Fruit fly (Drosophila melanogaster) whole organism, embryonic: Measurements from ENCODE around the gene ct.
"Not testable (repeated sequence)": the region's sequence is repeated elsewhere in the genome, so short reads cannot be mapped to it uniquely, and the experiment has no call there.

Experiments
- Ada2b ChIP-seq: fragments of 200-800 bp; sonication (Bioruptor generic); IDR thresholded peaks from 2 replicates; pipeline ENCODE4 v1.3.6; 2022; ENCODE audit warnings: missing biosample characterization, missing genetic modification characterization
- BtbVII ChIP-seq: fragments of 200-800 bp; sonication (Bioruptor generic); optimal IDR thresholded peaks from 3 replicates; lab custom pipeline; 2017; ENCODE audit warnings: missing biosample characterization, mild to moderate bottlenecking, missing genetic modification characterization
- CG10267 ChIP-seq: fragments of 200-800 bp; sonication (Bioruptor generic); optimal IDR thresholded peaks from 2 replicates; lab custom pipeline; 2018; ENCODE audit warnings: missing biosample characterization, mild to moderate bottlenecking, missing genetic modification characterization, moderate library complexity
- CG11093 ChIP-seq: fragments of 200-800 bp; sonication (Bioruptor generic); IDR thresholded peaks from 3 replicates; pipeline ENCODE4 v1.3.6; 2022; ENCODE audit warnings: missing biosample characterization, missing genetic modification characterization
- CG11247 ChIP-seq: fragments of 200-800 bp; sonication (Bioruptor generic); IDR thresholded peaks from 2 replicates; pipeline ENCODE4 v1.3.6; 2022; ENCODE audit warnings: missing biosample characterization, missing genetic modification characterization
- CG15011 ChIP-seq: fragments of 200-800 bp; sonication (Bioruptor generic); optimal IDR thresholded peaks from 3 replicates; lab custom pipeline; 2018; ENCODE audit warnings: missing biosample characterization, mild to moderate bottlenecking, missing genetic modification characterization
- CG15269 ChIP-seq: fragments of 200-800 bp; sonication (Bioruptor generic); optimal IDR thresholded peaks from 2 replicates; lab custom pipeline; 2018; ENCODE audit warnings: missing biosample characterization, mild to moderate bottlenecking, missing genetic modification characterization, moderate library complexity
- CG15601 ChIP-seq: fragments of 200-800 bp; sonication (Bioruptor generic); optimal IDR thresholded peaks from 3 replicates; lab custom pipeline; 2019; ENCODE audit warnings: missing biosample characterization, mild to moderate bottlenecking, missing genetic modification characterization, moderate library complexity
- CG16779 ChIP-seq: fragments of 200-800 bp; sonication (Bioruptor generic); IDR thresholded peaks from 2 replicates; pipeline ENCODE4 v1.3.6; 2022; ENCODE audit warnings: missing biosample characterization, missing genetic modification characterization
- CG17186 ChIP-seq: fragments of 200-800 bp; sonication (Bioruptor generic); optimal IDR thresholded peaks from 3 replicates; lab custom pipeline; 2017; ENCODE audit warnings: missing biosample characterization, missing genetic modification reagents, missing genetic modification characterization
- CG17359 ChIP-seq: fragments of 200-800 bp; sonication (Bioruptor generic); optimal IDR thresholded peaks from 3 replicates; lab custom pipeline; 2018; ENCODE audit warnings: missing biosample characterization, mild to moderate bottlenecking, missing genetic modification characterization, moderate library complexity
- CG2202 ChIP-seq: fragments of 200-800 bp; sonication (Bioruptor generic); optimal IDR thresholded peaks from 2 replicates; lab custom pipeline; 2018; ENCODE audit warnings: missing biosample characterization, mild to moderate bottlenecking, missing genetic modification characterization
- CG2712 ChIP-seq: fragments of 200-800 bp; optimal IDR thresholded peaks from 3 replicates; lab custom pipeline; 2019; ENCODE audit warnings: missing biosample characterization, mild to moderate bottlenecking, missing genetic modification characterization, moderate library complexity
- CG2889 ChIP-seq: fragments of 200-800 bp; sonication (Bioruptor generic); IDR thresholded peaks from 3 replicates; pipeline ENCODE4 v1.3.6; 2022; ENCODE audit warnings: missing biosample characterization, missing genetic modification characterization
- CG31224 ChIP-seq: fragments of 200-800 bp; sonication (Bioruptor generic); IDR thresholded peaks from 2 replicates; pipeline ENCODE4 v1.3.6; 2022; ENCODE audit warnings: missing biosample characterization, missing genetic modification characterization
- CG31441 ChIP-seq: fragments of 200-800 bp; sonication (Bioruptor generic); IDR thresholded peaks from 2 replicates; pipeline ENCODE4 v1.3.6; 2022; ENCODE audit warnings: missing biosample characterization, missing genetic modification characterization
- CG4360 ChIP-seq: fragments of 200-800 bp; sonication (Bioruptor generic); IDR thresholded peaks from 2 replicates; pipeline ENCODE4 v1.3.6; 2022; ENCODE audit warnings: missing biosample characterization, missing genetic modification characterization
- CG4404 ChIP-seq: fragments of 200-800 bp; sonication (Bioruptor generic); IDR thresholded peaks from 2 replicates; pipeline ENCODE4 v1.3.6; 2022; ENCODE audit warnings: missing biosample characterization, missing genetic modification characterization
- CG4424 ChIP-seq: fragments of 200-800 bp; sonication (Bioruptor generic); optimal IDR thresholded peaks from 3 replicates; lab custom pipeline; 2016; ENCODE audit warnings: missing biosample characterization, missing genetic modification characterization
- CG6813 ChIP-seq: fragments of 200-800 bp; sonication (Bioruptor generic); optimal IDR thresholded peaks from 2 replicates; lab custom pipeline; 2017; ENCODE audit warnings: missing biosample characterization, missing genetic modification characterization, mild to moderate bottlenecking, moderate library complexity, missing genetic modification reagents
- CG7556 ChIP-seq: fragments of 200-800 bp; sonication (Bioruptor generic); optimal IDR thresholded peaks from 2 replicates; lab custom pipeline; 2017; ENCODE audit warnings: missing biosample characterization, mild to moderate bottlenecking, missing genetic modification characterization
- CG7786 ChIP-seq: fragments of 200-800 bp; sonication (Bioruptor generic); optimal IDR thresholded peaks from 2 replicates; lab custom pipeline; 2016; ENCODE audit warnings: missing biosample characterization, missing genetic modification characterization
- CG8281 ChIP-seq: fragments of 200-800 bp; sonication (Bioruptor generic); optimal IDR thresholded peaks from 2 replicates; lab custom pipeline; 2018; ENCODE audit warnings: missing biosample characterization, mild to moderate bottlenecking, missing genetic modification characterization, moderate library complexity
- CG9215 ChIP-seq: fragments of 200-800 bp; sonication (Bioruptor generic); IDR thresholded peaks from 2 replicates; pipeline ENCODE4 v1.3.6; 2022; ENCODE audit warnings: missing biosample characterization, missing genetic modification characterization
- CG9932 ChIP-seq: fragments of 200-800 bp; sonication (Bioruptor generic); IDR thresholded peaks from 2 replicates; pipeline ENCODE4 v1.3.6; 2022; ENCODE audit warnings: missing biosample characterization, missing genetic modification characterization
- CHES-1-like ChIP-seq: fragments of 200-800 bp; sonication (Bioruptor generic); optimal IDR thresholded peaks from 2 replicates; lab custom pipeline; 2016; ENCODE audit warnings: missing biosample characterization, missing genetic modification characterization
- Camta ChIP-seq: fragments of 200-800 bp; sonication (Bioruptor generic); optimal IDR thresholded peaks from 2 replicates; lab custom pipeline; 2016; ENCODE audit warnings: missing biosample characterization, missing genetic modification characterization
- Dad ChIP-seq: fragments of 200-800 bp; sonication (Bioruptor generic); optimal IDR thresholded peaks from 3 replicates; lab custom pipeline; 2016; ENCODE audit warnings: missing biosample characterization, missing genetic modification characterization
- Drgx ChIP-seq: fragments of 200-800 bp; sonication (Bioruptor generic); IDR thresholded peaks from 2 replicates; pipeline ENCODE4 v1.3.6; 2022; ENCODE audit warnings: missing biosample characterization, missing genetic modification characterization
- Eip74EF ChIP-seq, 2 experiments: fragments of 200-800 bp in 1 of 2; fragments of >200 bp in 1 of 2; sonication (Bioruptor generic) in 1 of 2; optimal IDR thresholded peaks; 2 replicates each; lab custom pipeline; 2017 to 2019; ENCODE audit warnings: missing biosample characterization in 2 of 2, missing genetic modification characterization in 2 of 2, mild to moderate bottlenecking in 1 of 2, moderate library complexity in 1 of 2
- MBD-R2 ChIP-seq: fragments of 200-800 bp; sonication (Bioruptor generic); IDR thresholded peaks from 2 replicates; pipeline ENCODE4 v1.3.6; 2022; ENCODE audit warnings: missing biosample characterization, missing genetic modification characterization
- NFAT ChIP-seq: fragments of 200-800 bp; sonication (Bioruptor generic); IDR thresholded peaks from 2 replicates; pipeline ENCODE4 v1.3.6; 2022; ENCODE audit warnings: missing biosample characterization, missing genetic modification characterization
- Stat92E ChIP-seq, 3 experiments: fragments of >200 bp in 2 of 3; fragments of 200-800 bp in 1 of 3; sonication (Bioruptor generic) in 1 of 3; optimal IDR thresholded peaks; 2 replicates each; lab custom pipeline; 2017 to 2019; ENCODE audit warnings: missing biosample characterization in 3 of 3, missing genetic modification characterization in 3 of 3, mild to moderate bottlenecking in 1 of 3, moderate library complexity in 1 of 3
- Taf1 ChIP-seq: fragments of 200-800 bp; sonication (Bioruptor generic); IDR thresholded peaks from 2 replicates; pipeline ENCODE4 v1.3.6; 2022; ENCODE audit warnings: missing biosample characterization, missing genetic modification characterization
- bcd ChIP-seq: fragments of 200-800 bp; sonication (Bioruptor generic); optimal IDR thresholded peaks from 2 replicates; lab custom pipeline; 2017; ENCODE audit warnings: missing biosample characterization, mild to moderate bottlenecking, missing genetic modification characterization
- bsh ChIP-seq, 2 experiments: fragments of 200-800 bp; sonication (Bioruptor generic); optimal IDR thresholded peaks; 2 replicates each; lab custom pipeline; 2017 to 2018; ENCODE audit warnings: mild to moderate bottlenecking in 2 of 2, missing biosample characterization in 2 of 2, missing genetic modification characterization in 2 of 2, moderate library complexity in 1 of 2
- cg ChIP-seq: fragments of 200-800 bp; sonication (Bioruptor generic); optimal IDR thresholded peaks from 3 replicates; lab custom pipeline; 2019; ENCODE audit warnings: missing biosample characterization, mild to moderate bottlenecking, missing genetic modification characterization, moderate library complexity
- cwo ChIP-seq: fragments of 200-800 bp; sonication (Bioruptor generic); optimal IDR thresholded peaks from 3 replicates; lab custom pipeline; 2017; ENCODE audit warnings: missing biosample characterization, missing genetic modification characterization, mild to moderate bottlenecking, moderate library complexity, missing genetic modification reagents
- ems ChIP-seq: fragments of 200-800 bp; sonication (Bioruptor generic); optimal IDR thresholded peaks from 3 replicates; lab custom pipeline; 2016; ENCODE audit warnings: missing biosample characterization, missing genetic modification characterization
- en ChIP-seq: fragments of 200-800 bp; sonication (Bioruptor generic); optimal IDR thresholded peaks from 2 replicates; lab custom pipeline; 2016; ENCODE audit warnings: missing biosample characterization, missing genetic modification characterization
- lilli ChIP-seq: fragments of 200-800 bp; sonication (Bioruptor generic); optimal IDR thresholded peaks from 3 replicates; lab custom pipeline; 2016; ENCODE audit warnings: missing biosample characterization, missing genetic modification characterization
- lmd ChIP-seq: fragments of 200-800 bp; sonication (Bioruptor generic); IDR thresholded peaks from 2 replicates; pipeline ENCODE4 v1.3.6; 2022; ENCODE audit warnings: missing biosample characterization, missing genetic modification characterization
- lov ChIP-seq, 2 experiments: fragments of 200-800 bp in 1 of 2; fragments of >200 bp in 1 of 2; sonication (Bioruptor generic) in 1 of 2; IDR thresholded peaks in 1 of 2; optimal IDR thresholded peaks in 1 of 2; 2 replicates in 1 of 2; 3 replicates in 1 of 2; pipeline versions ENCODE4 v1.3.6 to Lab custom; 2017 to 2022; ENCODE audit warnings: missing biosample characterization in 1 of 2, missing genetic modification characterization in 1 of 2
- phol ChIP-seq: fragments of 200-800 bp; sonication (Bioruptor generic); optimal IDR thresholded peaks from 3 replicates; lab custom pipeline; 2018; ENCODE audit warnings: missing biosample characterization, mild to moderate bottlenecking, missing genetic modification characterization, moderate library complexity
- rib ChIP-seq: fragments of 200-800 bp; sonication (Bioruptor generic); IDR thresholded peaks from 2 replicates; pipeline ENCODE4 v1.3.6; 2022; ENCODE audit warnings: missing biosample characterization, missing genetic modification characterization
- ro ChIP-seq: fragments of 200-800 bp; sonication (Bioruptor generic); IDR thresholded peaks from 2 replicates; pipeline ENCODE4 v1.3.6; 2022; ENCODE audit warnings: missing biosample characterization, missing genetic modification characterization
- tgo ChIP-seq: fragments of 200-800 bp; sonication (Bioruptor generic); IDR thresholded peaks from 3 replicates; pipeline ENCODE4 v1.3.6; 2022; ENCODE audit warnings: missing biosample characterization, missing genetic modification characterization

Gene ct

dm6 chrX:7703001-7703864, 95.0 kb downstream of the ct start (continued):
- TF ChIP-seq Taf1 (GFP tag; lab: Robert Waterston, UW) (peak; percentile 65), CG4424 (GFP tag; lab: Kevin White, UChicago) (peak; percentile 23), CG10267 (peak; percentile 7), bsh (GFP tag; optimal IDR thresholded peaks at IDR 0.05; lab: Kevin White, UChicago) (peak; percentile 22 to 46), MBD-R2 (GFP tag; lab: Robert Waterston, UW) (peak; percentile 47; the same call in 1 of the 2 replicates), en (peak; percentile 87), Camta (GFP tag; lab: Kevin White, UChicago) (peak; percentile 94), CG8281 (tag; lab: Kevin White, UChicago) (peak; percentile 66), phol (tag; lab: Kevin White, UChicago) (peak; percentile 23), ro (GFP tag; lab: Robert Waterston, UW) (peak; percentile 31; the same call in 1 of the 2 replicates), CG15601 (tag; lab: Kevin White, UChicago) (peak; percentile 54), CG2202 (peak; percentile 72), Ada2b (GFP tag; lab: Robert Waterston, UW) (peak; percentile 70), CG7786 (peak; percentile 63), CG15011 (GFP tag; lab: Kevin White, UChicago) (peak; percentile 66), CHES-1-like (GFP tag; lab: Kevin White, UChicago) (peak; percentile 89), CG7556 (GFP tag; lab: Kevin White, UChicago) (peak; percentile 24), bcd (GFP tag; lab: Kevin White, UChicago) (peak; percentile 84), rib (GFP tag; lab: Robert Waterston, UW) (peak; percentile 77), cwo (GFP tag; lab: Kevin White, UChicago) (peak; percentile 80), CG4360 (GFP tag; lab: Robert Waterston, UW) (peak; percentile 39; the same call in 1 of the 2 replicates), Dad (GFP tag; lab: Kevin White, UChicago) (peak; percentile 88), CG15269 (tag; lab: Kevin White, UChicago) (peak; percentile 78), CG9932 (GFP tag; lab: Robert Waterston, UW) (peak; percentile 79), BtbVII (GFP tag; lab: Kevin White, UChicago) (peak; percentile 53), Stat92E (GFP tag; optimal IDR thresholded peaks at IDR 0.05; lab: Kevin White, UChicago) (peak in 1 of 3 experiments; percentile 42), cg (peak; percentile 86), Eip74EF (GFP tag; optimal IDR thresholded peaks at IDR 0.05; lab: Kevin White, UChicago) (peak in 1 of 2 experiments; percentile 47), CG11247 (GFP tag; lab: Robert Waterston, UW) (peak; percentile 60), CG16779 (GFP tag; lab: Robert Waterston, UW) (peak; percentile 61), CG9215 (GFP tag; lab: Robert Waterston, UW) (peak; percentile 55; the same call in 1 of the 2 replicates), CG31441 (GFP tag; lab: Robert Waterston, UW) (peak; percentile 37; the same call in 1 of the 2 replicates), lmd (GFP tag; lab: Robert Waterston, UW) (peak; percentile 52), lov (GFP tag; IDR thresholded peaks at IDR 0.05; lab: Robert Waterston, UW) (peak; percentile 56; the same call in 1 of the 3 replicates), CG2889 (GFP tag; lab: Robert Waterston, UW) (peak; percentile 61), CG31224 (GFP tag; lab: Robert Waterston, UW) (peak; percentile 61), CG11093 (peak; percentile 51; the same call in 1 of the 3 replicates), CG17186 (GFP tag; lab: Kevin White, UChicago) (peak; percentile 24), tgo (GFP tag; lab: Robert Waterston, UW) (peak; percentile 51; the same call in 2 of the 3 replicates), lilli (peak; percentile 97), CG4404 (GFP tag; lab: Robert Waterston, UW) (peak; percentile 26; the same call in 1 of the 2 replicates), CG2712 (tag; lab: Kevin White, UChicago) (peak; percentile 15), ems (GFP tag; lab: Kevin White, UChicago) (peak; percentile 4), CG6813 (peak; percentile 59), NFAT (GFP tag; lab: Robert Waterston, UW) (peak; percentile 57), CG17359 (tag; lab: Kevin White, UChicago) (peak; percentile 28), Drgx (GFP tag; lab: Robert Waterston, UW) (peak; percentile 79)
- TF ChIP-seq lov (optimal IDR thresholded peaks at IDR 0.05; lab: Kevin White, UChicago), result not testable (repeated sequence)
